Fruit fly (Drosophila melanogaster) whole organism, embryonic: ENCODE data around the gene scaf6.

ENCODE experiments used
- ATbp ChIP-seq: fragments of 200-800 bp; sonication (Bioruptor generic); optimal IDR thresholded peaks from 2 replicates; lab custom pipeline; 2017; ENCODE audit warnings: missing biosample characterization, mild to moderate bottlenecking, missing genetic modification characterization, missing genetic modification reagents
- CG10366 ChIP-seq: fragments of 200-800 bp; sonication (Bioruptor generic); IDR thresholded peaks from 2 replicates; pipeline ENCODE4 v1.3.6; 2022; ENCODE audit warnings: missing biosample characterization, missing genetic modification characterization
- CG10543 ChIP-seq: fragments of 200-800 bp; sonication (Bioruptor generic); optimal IDR thresholded peaks from 3 replicates; lab custom pipeline; 2017; ENCODE audit warnings: missing biosample characterization, mild to moderate bottlenecking, missing genetic modification characterization, moderate library complexity
- CG10565 ChIP-seq: fragments of 200-800 bp; sonication (Bioruptor generic); optimal IDR thresholded peaks from 3 replicates; lab custom pipeline; 2016; ENCODE audit warnings: missing biosample characterization, mild to moderate bottlenecking, missing genetic modification characterization
- CG11085 ChIP-seq: fragments of 200-800 bp; sonication (Bioruptor generic); IDR thresholded peaks from 2 replicates; pipeline ENCODE4 v1.3.6; 2022; ENCODE audit warnings: missing biosample characterization, missing genetic modification characterization
- CG11560 ChIP-seq: fragments of 200-800 bp; sonication (Bioruptor generic); IDR thresholded peaks from 3 replicates; pipeline ENCODE4 v1.3.6; 2022; ENCODE audit warnings: missing biosample characterization, missing genetic modification characterization
- CG15073 ChIP-seq: fragments of 200-800 bp; sonication (Bioruptor generic); optimal IDR thresholded peaks from 2 replicates; lab custom pipeline; 2016; ENCODE audit warnings: missing biosample characterization, missing genetic modification characterization
- CG16863 ChIP-seq: fragments of 200-800 bp; sonication (Bioruptor generic); optimal IDR thresholded peaks from 3 replicates; lab custom pipeline; 2016; ENCODE audit warnings: missing biosample characterization, missing genetic modification characterization
- CG18476 ChIP-seq: fragments of 200-800 bp; sonication (Bioruptor generic); optimal IDR thresholded peaks from 2 replicates; lab custom pipeline; 2016; ENCODE audit warnings: missing biosample characterization, mild to moderate bottlenecking, missing genetic modification characterization
- CG2116 ChIP-seq: fragments of 200-800 bp; sonication (Bioruptor generic); optimal IDR thresholded peaks from 3 replicates; lab custom pipeline; 2018; ENCODE audit warnings: missing biosample characterization, mild to moderate bottlenecking, missing genetic modification characterization
- CG32767 ChIP-seq: fragments of 200-800 bp; sonication (Bioruptor generic); IDR thresholded peaks from 2 replicates; pipeline ENCODE4 v1.3.6; 2022; ENCODE audit warnings: missing biosample characterization, missing genetic modification characterization
- CG3281 ChIP-seq: fragments of 200-800 bp; sonication (Bioruptor generic); optimal IDR thresholded peaks from 3 replicates; lab custom pipeline; 2017; ENCODE audit warnings: missing biosample characterization, mild to moderate bottlenecking, missing genetic modification characterization
- CG34224 ChIP-seq: fragments of 200-800 bp; sonication (Bioruptor generic); IDR thresholded peaks from 3 replicates; pipeline ENCODE4 v1.3.6; 2022; ENCODE audit warnings: missing biosample characterization, missing genetic modification characterization; ENCODE audit not compliant: partially characterized antibody
- CG3847 ChIP-seq: fragments of 200-800 bp; sonication (Bioruptor generic); IDR thresholded peaks from 2 replicates; pipeline ENCODE4 v1.3.6; 2022; ENCODE audit warnings: missing biosample characterization, missing genetic modification characterization
- CG42726 ChIP-seq: fragments of 200-800 bp; sonication (Bioruptor generic); IDR thresholded peaks from 2 replicates; pipeline ENCODE4 v1.3.6; 2022; ENCODE audit warnings: missing biosample characterization, missing genetic modification characterization; ENCODE audit not compliant: partially characterized antibody
- CG4617 ChIP-seq: fragments of 200-800 bp; sonication (Bioruptor generic); optimal IDR thresholded peaks from 3 replicates; lab custom pipeline; 2016; ENCODE audit warnings: missing biosample characterization, missing genetic modification characterization, borderline replicate concordance
- CG6175 ChIP-seq: fragments of 200-800 bp; sonication (Bioruptor generic); IDR thresholded peaks from 3 replicates; pipeline ENCODE4 v1.3.6; 2022; ENCODE audit warnings: missing biosample characterization, missing genetic modification characterization
- CG6272 ChIP-seq: fragments of 200-800 bp; sonication (Bioruptor generic); IDR thresholded peaks from 2 replicates; pipeline ENCODE4 v1.3.6; 2022; ENCODE audit warnings: missing biosample characterization, missing genetic modification characterization
- CG8281 ChIP-seq: fragments of 200-800 bp; sonication (Bioruptor generic); optimal IDR thresholded peaks from 2 replicates; lab custom pipeline; 2018; ENCODE audit warnings: missing biosample characterization, mild to moderate bottlenecking, missing genetic modification characterization, moderate library complexity
- CTCF ChIP-seq: fragments of 200-800 bp; sonication (Bioruptor generic); optimal IDR thresholded peaks from 2 replicates; lab custom pipeline; 2017; ENCODE audit warnings: missing biosample characterization, mild to moderate bottlenecking, missing genetic modification characterization, moderate library complexity
- Dek ChIP-seq: fragments of 200-800 bp; sonication (Bioruptor generic); optimal IDR thresholded peaks from 3 replicates; lab custom pipeline; 2019; ENCODE audit warnings: missing biosample characterization, mild to moderate bottlenecking, missing genetic modification characterization, moderate library complexity
- Dfd ChIP-seq, 2 experiments: fragments of >200 bp; optimal IDR thresholded peaks; 2 replicates each; lab custom pipeline; 2017; ENCODE audit warnings: missing biosample characterization in 2 of 2, missing genetic modification characterization in 2 of 2
- HLH4C ChIP-seq: fragments of 200-800 bp; sonication (Bioruptor generic); IDR thresholded peaks from 3 replicates; pipeline ENCODE4 v1.3.6; 2022; ENCODE audit warnings: missing biosample characterization, missing genetic modification characterization; ENCODE audit not compliant: partially characterized antibody
- Hr3 ChIP-seq: fragments of 200-800 bp; sonication (Bioruptor generic); optimal IDR thresholded peaks from 3 replicates; lab custom pipeline; 2016; ENCODE audit warnings: missing biosample characterization, missing genetic modification characterization
- Jarid2 ChIP-seq: fragments of 200-800 bp; sonication (Bioruptor generic); optimal IDR thresholded peaks from 3 replicates; lab custom pipeline; 2017; ENCODE audit warnings: mild to moderate bottlenecking, missing biosample characterization, missing genetic modification reagents, missing genetic modification characterization
- Max ChIP-seq: fragments of 200-800 bp; sonication (Bioruptor generic); optimal IDR thresholded peaks from 2 replicates; lab custom pipeline; 2016; ENCODE audit warnings: missing biosample characterization, mild to moderate bottlenecking, missing genetic modification characterization
- Mrtf ChIP-seq: fragments of 200-800 bp; sonication (Bioruptor generic); IDR thresholded peaks from 3 replicates; pipeline ENCODE4 v1.3.6; 2022; ENCODE audit warnings: missing biosample characterization, missing genetic modification characterization
- NK7.1 ChIP-seq: fragments of 200-800 bp; sonication (Bioruptor generic); optimal IDR thresholded peaks from 3 replicates; lab custom pipeline; 2016; ENCODE audit warnings: missing biosample characterization, missing genetic modification characterization
- NfI ChIP-seq: fragments of 200-800 bp; sonication (Bioruptor generic); optimal IDR thresholded peaks from 3 replicates; lab custom pipeline; 2018; ENCODE audit warnings: missing biosample characterization, mild to moderate bottlenecking, missing genetic modification characterization, moderate library complexity
- Pdp1 ChIP-seq, 2 experiments: fragments of 200-800 bp; sonication (Bioruptor generic); optimal IDR thresholded peaks; 3 replicates each; lab custom pipeline; 2016; ENCODE audit warnings: missing biosample characterization in 2 of 2, missing genetic modification characterization in 2 of 2, mild to moderate bottlenecking in 1 of 2, moderate library complexity in 1 of 2
- aop ChIP-seq: fragments of 200-800 bp; sonication (Bioruptor generic); IDR thresholded peaks from 2 replicates; pipeline ENCODE4 v1.3.6; 2022; ENCODE audit warnings: missing biosample characterization, missing genetic modification characterization
- croc ChIP-seq: fragments of 200-800 bp; sonication (Bioruptor generic); conservative IDR thresholded peaks from 3 replicates; pipeline ENCODE4 v1.3.6; 2022; ENCODE audit warnings: missing biosample characterization, missing genetic modification characterization
- dan ChIP-seq: fragments of 200-800 bp; sonication (Bioruptor generic); IDR thresholded peaks from 2 replicates; pipeline ENCODE4 v1.3.6; 2022; ENCODE audit warnings: missing biosample characterization, missing genetic modification characterization
- eve ChIP-seq, 2 experiments: fragments of >200 bp; optimal IDR thresholded peaks; 2 replicates each; lab custom pipeline; 2017; ENCODE audit warnings: missing biosample characterization in 2 of 2, missing genetic modification characterization in 2 of 2
- fru ChIP-seq: fragments of >200 bp; optimal IDR thresholded peaks from 2 replicates; lab custom pipeline; 2017
- ftz-f1 ChIP-seq: fragments of 200-800 bp; sonication (Bioruptor generic); optimal IDR thresholded peaks from 2 replicates; lab custom pipeline; 2016; ENCODE audit warnings: missing biosample characterization, missing genetic modification characterization
- fu2 ChIP-seq: fragments of 200-800 bp; sonication (Bioruptor generic); optimal IDR thresholded peaks from 2 replicates; lab custom pipeline; 2016; ENCODE audit warnings: missing biosample characterization, missing genetic modification characterization
- gce ChIP-seq: fragments of 200-800 bp; sonication (Bioruptor generic); IDR thresholded peaks from 3 replicates; pipeline ENCODE4 v1.3.6; 2022; ENCODE audit warnings: missing biosample characterization, missing genetic modification characterization
- gcm2 ChIP-seq: fragments of 200-800 bp; sonication (Bioruptor generic); optimal IDR thresholded peaks from 2 replicates; lab custom pipeline; 2016; ENCODE audit warnings: missing biosample characterization, missing genetic modification characterization
- grau ChIP-seq: fragments of 200-800 bp; optimal IDR thresholded peaks from 3 replicates; lab custom pipeline; 2019; ENCODE audit warnings: missing biosample characterization, mild to moderate bottlenecking, missing genetic modification characterization, moderate library complexity
- gt ChIP-seq: fragments of 200-800 bp; sonication (Bioruptor generic); IDR thresholded peaks from 2 replicates; pipeline ENCODE4 v1.3.6; 2022; ENCODE audit warnings: missing biosample characterization, missing genetic modification characterization
- her ChIP-seq: fragments of 200-800 bp; sonication (Bioruptor generic); optimal IDR thresholded peaks from 2 replicates; lab custom pipeline; 2016; ENCODE audit warnings: missing biosample characterization, missing genetic modification characterization
- insv ChIP-seq, 2 experiments: fragments of 200-800 bp; sonication (Bioruptor generic); optimal IDR thresholded peaks; 3 replicates each; lab custom pipeline; 2016 to 2018; ENCODE audit warnings: missing biosample characterization in 2 of 2, missing genetic modification characterization in 2 of 2
- maf-S ChIP-seq: fragments of 200-800 bp; sonication (Bioruptor generic); optimal IDR thresholded peaks from 2 replicates; lab custom pipeline; 2016; ENCODE audit warnings: missing biosample characterization, missing genetic modification characterization
- nau ChIP-seq: fragments of 200-800 bp; sonication (Bioruptor generic); optimal IDR thresholded peaks from 3 replicates; lab custom pipeline; 2017; ENCODE audit warnings: missing biosample characterization, mild to moderate bottlenecking, missing genetic modification characterization, missing genetic modification reagents
- otp ChIP-seq: fragments of 200-800 bp; sonication (Bioruptor generic); IDR thresholded peaks from 3 replicates; pipeline ENCODE4, ENCODE4 v1.3.6; 2022; ENCODE audit warnings: missing biosample characterization, missing genetic modification characterization
- ro ChIP-seq: fragments of 200-800 bp; sonication (Bioruptor generic); IDR thresholded peaks from 2 replicates; pipeline ENCODE4 v1.3.6; 2022; ENCODE audit warnings: missing biosample characterization, missing genetic modification characterization
- sob ChIP-seq: fragments of 200-800 bp; sonication (Bioruptor generic); IDR thresholded peaks from 2 replicates; pipeline ENCODE4 v1.3.6; 2022; ENCODE audit warnings: missing biosample characterization, missing genetic modification characterization
- sug ChIP-seq: fragments of 200-800 bp; optimal IDR thresholded peaks from 2 replicates; lab custom pipeline; 2019; ENCODE audit warnings: missing biosample characterization, mild to moderate bottlenecking, missing genetic modification characterization, moderate library complexity
- tll ChIP-seq, 2 experiments: fragments of 200-800 bp in 1 of 2; fragments of >200 bp in 1 of 2; sonication (Bioruptor generic) in 1 of 2; optimal IDR thresholded peaks; 2 replicates each; lab custom pipeline; 2017 to 2019; ENCODE audit warnings: missing biosample characterization in 2 of 2, missing genetic modification characterization in 2 of 2, mild to moderate bottlenecking in 1 of 2, moderate library complexity in 1 of 2
- tx ChIP-seq: fragments of 200-800 bp; sonication (Bioruptor generic); optimal IDR thresholded peaks from 2 replicates; lab custom pipeline; 2016; ENCODE audit warnings: missing biosample characterization, missing genetic modification characterization
- vnd ChIP-seq: fragments of 200-800 bp; sonication (Bioruptor generic); IDR thresholded peaks from 3 replicates; pipeline ENCODE4 v1.3.6; 2022; ENCODE audit warnings: missing biosample characterization, missing genetic modification characterization; ENCODE audit not compliant: partially characterized antibody

The scaf6 gene

dm6 chr3L:17042297-17042921 is at the start of gene scaf6, which contains the start of gene Papst2 (continued):
- TF ChIP-seq Dfd (GFP tag; optimal IDR thresholded peaks at IDR 0.05; lab: Kevin White, UChicago) (no peak), Pdp1 (GFP tag; optimal IDR thresholded peaks at IDR 0.05; lab: Kevin White, UChicago) (peak; percentile 15 to 31), croc (no peak), fru (lab: Kevin White, UChicago) (no peak), Hr3 (no peak), CG10565 (GFP tag; lab: Kevin White, UChicago) (no peak), CG11085 (GFP tag; lab: Robert Waterston, UW) (no peak), Mrtf (GFP tag; lab: Robert Waterston, UW) (no peak), nau (GFP tag; lab: Kevin White, UChicago) (no peak), CG16863 (GFP tag; lab: Kevin White, UChicago) (no peak), CG3847 (GFP tag; lab: Robert Waterston, UW) (peak; percentile 79), CG3281 (no peak), CG8281 (tag; lab: Kevin White, UChicago) (no peak), eve (GFP tag; optimal IDR thresholded peaks at IDR 0.05; lab: Kevin White, UChicago) (no peak), CG6272 (GFP tag; lab: Robert Waterston, UW) (no peak), CG10366 (GFP tag; lab: Robert Waterston, UW) (no peak), CG4617 (peak; percentile 82), tx (GFP tag; lab: Kevin White, UChicago) (no peak), Jarid2 (GFP tag; lab: Kevin White, UChicago) (no peak), HLH4C (GFP tag; lab: Robert Waterston, UW) (no peak), gt (GFP tag; lab: Robert Waterston, UW) (no peak), CTCF (GFP tag; lab: Kevin White, UChicago) (no peak), insv (GFP tag; optimal IDR thresholded peaks at IDR 0.05; lab: Kevin White, UChicago) (peak; percentile 94 to 97), CG6175 (GFP tag; lab: Robert Waterston, UW) (no peak), NK7.1 (no peak), NfI (GFP tag; lab: Kevin White, UChicago) (no peak), CG11560 (tag; lab: Robert Waterston, UW) (no peak), CG18476 (GFP tag; lab: Kevin White, UChicago) (no peak), ro (GFP tag; lab: Robert Waterston, UW) (no peak), gce (GFP tag; lab: Robert Waterston, UW) (no peak), dan (GFP tag; lab: Robert Waterston, UW) (no peak), ATbp (GFP tag; lab: Kevin White, UChicago) (no peak), Max (GFP tag; lab: Kevin White, UChicago) (no peak), CG32767 (GFP tag; lab: Robert Waterston, UW) (no peak), otp (GFP tag; lab: Robert Waterston, UW) (no peak), her (GFP tag; lab: Kevin White, UChicago) (peak; percentile 32), sob (no peak), CG42726 (GFP tag; lab: Robert Waterston, UW) (no peak), maf-S (GFP tag; lab: Kevin White, UChicago) (no peak), CG34224 (GFP tag; lab: Robert Waterston, UW) (no peak), CG2116 (peak; percentile 40), CG10543 (GFP tag; lab: Kevin White, UChicago) (no peak), fu2 (GFP tag; lab: Kevin White, UChicago) (peak; percentile 11), sug (peak; percentile 12), Dek (no peak), CG15073 (GFP tag; lab: Kevin White, UChicago) (no peak), tll (GFP tag; optimal IDR thresholded peaks at IDR 0.05; lab: Kevin White, UChicago) (peak in 1 of 2 experiments; percentile 24), grau (tag; lab: Kevin White, UChicago) (no peak), gcm2 (GFP tag; lab: Kevin White, UChicago) (no peak), ftz-f1 (GFP tag; lab: Kevin White, UChicago) (no peak), vnd (GFP tag; lab: Robert Waterston, UW) (0 out of 3 replicates have a peak, but pooled peaks have one; percentile 22), aop (GFP tag; lab: Robert Waterston, UW) (no peak)
